Worm (Caenorhabditis elegans) whole organism, L3 larva: ENCODE results near the gene dhhc-5.

ENCODE experiments used
- ZK546.5 ChIP-seq: sonication (generic microtip); optimal IDR thresholded peaks from 2 replicates; lab custom pipeline; 2017; ENCODE audit warnings: missing biosample characterization, missing genetic modification characterization
- aly-2 ChIP-seq: fragments of 150-350 bp; optimal IDR thresholded peaks from 2 replicates; lab custom pipeline; 2014; ENCODE audit warnings: missing biosample characterization, missing genetic modification characterization
- ceh-16 ChIP-seq: sonication (generic microtip); optimal IDR thresholded peaks from 2 replicates; lab custom pipeline; 2017; ENCODE audit warnings: missing biosample characterization, missing genetic modification characterization
- ceh-28 ChIP-seq: fragments of 150-350 bp; optimal IDR thresholded peaks from 2 replicates; lab custom pipeline; 2014; ENCODE audit warnings: missing biosample characterization, missing genetic modification reagents, missing genetic modification characterization
- ceh-82 ChIP-seq: fragments of 150-350 bp; optimal IDR thresholded peaks from 2 replicates; lab custom pipeline; 2014; ENCODE audit warnings: missing biosample characterization, missing genetic modification characterization
- ceh-9 ChIP-seq: sonication (generic microtip); optimal IDR thresholded peaks from 2 replicates; lab custom pipeline; 2018; ENCODE audit warnings: missing biosample characterization, missing genetic modification characterization
- daf-12 ChIP-seq: fragments of 150-350 bp; optimal IDR thresholded peaks from 2 replicates; lab custom pipeline; 2014; ENCODE audit warnings: missing biosample characterization, missing genetic modification reagents, missing genetic modification characterization
- elt-3 ChIP-seq, 3 experiments: fragments of 150-350 bp in 1 of 3; sonication (generic microtip) in 2 of 3; optimal IDR thresholded peaks; 2 replicates in 2 of 3; 4 replicates in 1 of 3; lab custom pipeline; 2014 to 2017; ENCODE audit warnings: missing biosample characterization in 3 of 3, missing genetic modification characterization in 3 of 3
- eor-1 ChIP-seq, 2 experiments: fragments of 150-350 bp; optimal IDR thresholded peaks; 2 replicates each; lab custom pipeline; 2014 to 2018; ENCODE audit warnings: missing biosample characterization in 2 of 2, missing genetic modification characterization in 2 of 2
- fkh-2 ChIP-seq: fragments of 150-350 bp; optimal IDR thresholded peaks from 2 replicates; lab custom pipeline; 2014; ENCODE audit warnings: missing biosample characterization, missing genetic modification reagents, missing genetic modification characterization
- fos-1 ChIP-seq: fragments of 150-350 bp; optimal IDR thresholded peaks from 2 replicates; lab custom pipeline; 2014; ENCODE audit warnings: missing biosample characterization, missing genetic modification characterization
- hmg-11 ChIP-seq: sonication (generic microtip); optimal IDR thresholded peaks from 2 replicates; lab custom pipeline; 2016; ENCODE audit warnings: missing genetic modification characterization, missing compliant biosample characterization
- lin-15B ChIP-seq: fragments of 150-350 bp; optimal IDR thresholded peaks from 2 replicates; lab custom pipeline; 2014; ENCODE audit warnings: missing biosample characterization, missing genetic modification characterization
- lsy-12 ChIP-seq: sonication (generic microtip); optimal IDR thresholded peaks from 2 replicates; lab custom pipeline; 2016; ENCODE audit warnings: mild to moderate bottlenecking, missing genetic modification characterization, missing compliant biosample characterization
- mdl-1 ChIP-seq: fragments of 150-350 bp; optimal IDR thresholded peaks from 2 replicates; lab custom pipeline; 2014; ENCODE audit warnings: missing biosample characterization, missing genetic modification characterization
- nfya-1 ChIP-seq: sonication (generic microtip); optimal IDR thresholded peaks from 2 replicates; lab custom pipeline; 2017; ENCODE audit warnings: missing genetic modification characterization, mild to moderate bottlenecking, missing compliant biosample characterization, antibody characterized with exemption, moderate library complexity; ENCODE audit not compliant: insufficient read depth
- nhr-11 ChIP-seq: fragments of 150-350 bp; optimal IDR thresholded peaks from 2 replicates; lab custom pipeline; 2014; ENCODE audit warnings: missing biosample characterization, missing genetic modification characterization
- nhr-12 ChIP-seq: fragments of 150-350 bp; optimal IDR thresholded peaks from 2 replicates; lab custom pipeline; 2014; ENCODE audit warnings: missing biosample characterization, missing genetic modification characterization
- nhr-23 ChIP-seq: fragments of 150-350 bp; optimal IDR thresholded peaks from 2 replicates; lab custom pipeline; 2014; ENCODE audit warnings: missing biosample characterization, missing genetic modification reagents, missing genetic modification characterization
- nhr-25 ChIP-seq: sonication (generic microtip); optimal IDR thresholded peaks from 2 replicates; lab custom pipeline; 2017; ENCODE audit warnings: missing biosample characterization, missing genetic modification characterization
- nhr-43 ChIP-seq: sonication (generic microtip); optimal IDR thresholded peaks from 2 replicates; lab custom pipeline; 2016; ENCODE audit warnings: mild to moderate bottlenecking, missing genetic modification characterization, missing compliant biosample characterization; ENCODE audit not compliant: poor library complexity, severe bottlenecking
- nhr-67 ChIP-seq: fragments of 150-350 bp; optimal IDR thresholded peaks from 2 replicates; lab custom pipeline; 2014; ENCODE audit warnings: missing biosample characterization, missing genetic modification characterization
- nhr-76 ChIP-seq: fragments of 150-350 bp; sonication (generic microtip); optimal IDR thresholded peaks from 5 replicates; lab custom pipeline; 2014; ENCODE audit warnings: missing biosample characterization, missing genetic modification characterization
- sea-2 ChIP-seq: fragments of 150-350 bp; sonication (generic microtip); optimal IDR thresholded peaks from 4 replicates; lab custom pipeline; 2014; ENCODE audit warnings: missing biosample characterization, missing genetic modification reagents, missing genetic modification characterization
- snpc-4 ChIP-seq: fragments of 150-350 bp; optimal IDR thresholded peaks from 2 replicates; lab custom pipeline; 2014; ENCODE audit warnings: missing biosample characterization, missing genetic modification characterization
- unc-39 ChIP-seq: sonication (generic microtip); optimal IDR thresholded peaks from 4 replicates; lab custom pipeline; 2017; ENCODE audit warnings: missing biosample characterization, missing genetic modification characterization
- unc-62 ChIP-seq: fragments of 150-350 bp; sonication (generic microtip); optimal IDR thresholded peaks from 4 replicates; lab custom pipeline; 2014; ENCODE audit warnings: missing biosample characterization, missing genetic modification reagents, missing genetic modification characterization
- ztf-4 ChIP-seq: fragments of 150-350 bp; optimal IDR thresholded peaks from 2 replicates; lab custom pipeline; 2014; ENCODE audit warnings: missing biosample characterization, missing genetic modification characterization

dhhc-5 gene

ce11 chrIII:6802488-6802887, 46.4 kb downstream of the dhhc-5 start, which contains the start of gene lim-8:
TSS of gene lim-8 (plus strand) at chrIII:6802788.
- TF ChIP-seq nhr-67 (tag; lab: Kevin White, UChicago) (no peak), nhr-12 (tag; lab: Kevin White, UChicago) (no peak), nhr-76 (tag; lab: Kevin White, UChicago) (no peak), mdl-1 (tag; lab: Kevin White, UChicago) (no peak), lsy-12 (no peak), fos-1 (no peak), fkh-2 (tag; lab: Kevin White, UChicago) (no peak), hmg-11 (tag; lab: Kevin White, UChicago) (no peak), ceh-82 (no peak)

- TF ChIP-seq nhr-67 (tag; lab: Kevin White, UChicago) = no peak
- TF ChIP-seq fos-1 = no peak
- TF ChIP-seq ceh-16 (tag; lab: Kevin White, UChicago) = no peak
- TF ChIP-seq ztf-4 = no peak
- no peak for TF ChIP-seq nhr-12 (tag; lab: Kevin White, UChicago)
- no peak for TF ChIP-seq sea-2 (GFP tag; lab: Kevin White, UChicago)
- TF ChIP-seq eor-1 (tag; optimal IDR thresholded peaks at IDR 0.05; lab: Kevin White, UChicago) = no peak
- TF ChIP-seq daf-12 (tag; lab: Kevin White, UChicago) = no peak
- no peak for TF ChIP-seq ceh-9 (tag; lab: Kevin White, UChicago)
- TF ChIP-seq snpc-4 = no peak
- TF ChIP-seq mdl-1 (tag; lab: Kevin White, UChicago) = no peak
- no peak for TF ChIP-seq ZK546.5 (tag; lab: Kevin White, UChicago)
- no peak for TF ChIP-seq nfya-1
These were observed 49.2 kb downstream of the dhhc-5 start for ce11 chrIII:6799664-6800063.

DNA sequence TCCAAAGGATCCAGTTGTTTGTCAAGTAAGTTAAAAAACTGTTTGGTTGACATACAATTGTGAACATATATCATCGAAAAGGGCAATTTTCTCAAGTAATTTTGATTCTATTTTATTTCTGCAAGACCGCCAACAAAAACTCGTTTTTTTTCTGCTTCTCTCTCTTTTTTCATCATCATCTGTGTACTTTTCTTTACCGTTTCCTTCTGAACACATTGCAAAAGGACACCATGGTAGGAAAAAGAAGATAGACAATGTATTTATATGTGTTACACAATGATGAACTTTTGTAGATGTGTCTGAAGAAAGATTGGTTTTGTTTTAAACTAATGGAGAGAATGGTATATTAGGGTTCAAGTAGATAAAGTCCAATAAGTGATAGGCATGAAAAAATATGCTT, 50.0 kb downstream of the dhhc-5 start:
- TF ChIP-seq nhr-23 (tag; lab: Kevin White, UChicago) (peak; percentile 87), snpc-4 (no peak), nhr-25 (tag; lab: Kevin White, UChicago) (peak; percentile 82), nhr-67 (tag; lab: Kevin White, UChicago) (no peak)

- no peak for TF ChIP-seq unc-62
- peak; percentile 55 for TF ChIP-seq nfya-1
- TF ChIP-seq ceh-28 (tag; lab: Kevin White, UChicago) = peak; percentile 46
- peak; percentile 1 for TF ChIP-seq lin-15B (tag; lab: Kevin White, UChicago)
- peak; percentile 29 for TF ChIP-seq nhr-43 (tag; lab: Kevin White, UChicago)
- peak; percentile 84 for TF ChIP-seq nhr-25 (tag; lab: Kevin White, UChicago)
- peak; percentile 29 for TF ChIP-seq lsy-12
- no peak for TF ChIP-seq hmg-11 (tag; lab: Kevin White, UChicago)
- peak in 1 of 3 experiments; percentile 22 for TF ChIP-seq elt-3 (tag; optimal IDR thresholded peaks at IDR 0.05; lab: Kevin White, UChicago)
- no peak for TF ChIP-seq nhr-11 (tag; lab: Kevin White, UChicago)
- peak; percentile 69 for TF ChIP-seq nhr-23 (tag; lab: Kevin White, UChicago)
- TF ChIP-seq aly-2 (tag; lab: Kevin White, UChicago) = no peak
- TF ChIP-seq nhr-76 (tag; lab: Kevin White, UChicago) = no peak
- TF ChIP-seq nhr-12 (tag; lab: Kevin White, UChicago) = no peak
- no peak for TF ChIP-seq unc-39
These were observed 50.9 kb downstream of the dhhc-5 start, which contains the start of gene R05H11.2 for ce11 chrIII:6797965-6798364. TSS of gene R05H11.2 (plus strand) at chrIII:6798297.
